Worm (Caenorhabditis elegans) whole organism, L4 larva: ENCODE results near the gene F23H11.2.

ENCODE experiments used
- T26A8.4 ChIP-seq: fragments of 200-800 bp; sonication (Bioruptor generic); IDR thresholded peaks from 2 replicates; pipeline ENCODE4 v1.3.6; 2022; ENCODE audit warnings: missing genetic modification characterization, missing compliant biosample characterization
- Y75B8A.6 ChIP-seq: fragments of 200-800 bp; sonication (Bioruptor generic); IDR thresholded peaks from 2 replicates; pipeline ENCODE4 v1.3.6; 2022; ENCODE audit warnings: missing genetic modification reagents, missing genetic modification characterization, missing compliant biosample characterization
- aha-1 ChIP-seq: fragments of 150-350 bp; peaks from one replicate; lab custom pipeline; 2014; ENCODE audit warnings: missing biosample characterization, missing genetic modification characterization
- ceh-82 ChIP-seq: sonication (generic microtip); optimal IDR thresholded peaks from 2 replicates; lab custom pipeline; 2017; ENCODE audit warnings: missing biosample characterization, missing genetic modification characterization
- daf-19 ChIP-seq: fragments of 200-800 bp; sonication (Bioruptor generic); conservative IDR thresholded peaks from 2 replicates; pipeline ENCODE4 v1.3.6; 2022; ENCODE audit warnings: missing genetic modification characterization, missing compliant biosample characterization
- dmd-8 ChIP-seq: fragments of 200-800 bp; sonication (Bioruptor generic); IDR thresholded peaks from 2 replicates; pipeline ENCODE4 v1.3.6; 2022; ENCODE audit warnings: missing genetic modification characterization, missing compliant biosample characterization
- duxl-1 ChIP-seq: sonication (generic microtip); optimal IDR thresholded peaks from 2 replicates; lab custom pipeline; 2016; ENCODE audit warnings: mild to moderate bottlenecking, missing genetic modification characterization, moderate library complexity, missing compliant biosample characterization; ENCODE audit not compliant: poor library complexity
- egl-43 ChIP-seq: fragments of 200-800 bp; sonication (Bioruptor generic); IDR thresholded peaks from 2 replicates; pipeline ENCODE4 v1.3.6; 2022; ENCODE audit warnings: missing genetic modification reagents, missing genetic modification characterization, missing compliant biosample characterization
- hlh-30 ChIP-seq: sonication (generic microtip); optimal IDR thresholded peaks from 2 replicates; lab custom pipeline; 2017; ENCODE audit warnings: antibody characterized with exemption, mild to moderate bottlenecking, missing genetic modification characterization, missing compliant biosample characterization; ENCODE audit not compliant: insufficient read depth
- lim-7 ChIP-seq: fragments of 200-800 bp; sonication (Bioruptor generic); IDR thresholded peaks from 2 replicates; pipeline ENCODE4 v1.3.6; 2022; ENCODE audit warnings: missing genetic modification characterization, missing compliant biosample characterization
- lin-13 ChIP-seq: fragments of 150-350 bp; optimal IDR thresholded peaks from 2 replicates; lab custom pipeline; 2014; ENCODE audit warnings: missing biosample characterization, missing genetic modification reagents, missing genetic modification characterization
- nhr-25 ChIP-seq: sonication (generic microtip); optimal IDR thresholded peaks from 2 replicates; lab custom pipeline; 2017; ENCODE audit warnings: missing genetic modification characterization, mild to moderate bottlenecking, missing compliant biosample characterization, antibody characterized with exemption, moderate library complexity, borderline replicate concordance; ENCODE audit not compliant: insufficient read depth
- nhr-6 ChIP-seq: fragments of 150-350 bp; optimal IDR thresholded peaks from 2 replicates; lab custom pipeline; 2014; ENCODE audit warnings: missing biosample characterization, missing genetic modification characterization
- pha-4 ChIP-seq, 2 experiments: fragments of 150-350 bp in 1 of 2; fragments of 200-800 bp in 1 of 2; sonication (Bioruptor generic) in 1 of 2; IDR thresholded peaks in 1 of 2; optimal IDR thresholded peaks in 1 of 2; 2 replicates each; pipeline versions ENCODE4 v1.3.6 to Lab custom; 2014 to 2022; ENCODE audit warnings: missing genetic modification characterization in 2 of 2, missing genetic modification reagents in 2 of 2, missing biosample characterization in 1 of 2, missing compliant biosample characterization in 1 of 2
- saeg-2 ChIP-seq: fragments of 200-800 bp; sonication (Bioruptor generic); IDR thresholded peaks from 2 replicates; pipeline ENCODE4 v1.3.6; 2022; ENCODE audit warnings: missing genetic modification reagents, missing genetic modification characterization, missing compliant biosample characterization
- snpc-4 ChIP-seq: fragments of 150-350 bp; optimal IDR thresholded peaks from 2 replicates; lab custom pipeline; 2014; ENCODE audit warnings: missing biosample characterization, missing genetic modification characterization
- spr-1 ChIP-seq: sonication (generic microtip); optimal IDR thresholded peaks from 2 replicates; lab custom pipeline; 2016; ENCODE audit warnings: mild to moderate bottlenecking, missing genetic modification characterization, missing compliant biosample characterization
- tag-97 ChIP-seq: fragments of 200-800 bp; sonication (Bioruptor generic); IDR thresholded peaks from 2 replicates; pipeline ENCODE4 v1.3.6; 2022; ENCODE audit warnings: missing genetic modification characterization, missing compliant biosample characterization
- unc-130 ChIP-seq: sonication (generic microtip); optimal IDR thresholded peaks from 2 replicates; lab custom pipeline; 2016; ENCODE audit warnings: missing genetic modification reagents, missing genetic modification characterization, missing compliant biosample characterization
- zag-1 ChIP-seq: fragments of 150-350 bp; optimal IDR thresholded peaks from 2 replicates; lab custom pipeline; 2014; ENCODE audit warnings: missing biosample characterization, missing genetic modification characterization
- zfp-2 ChIP-seq: sonication (generic microtip); optimal IDR thresholded peaks from 2 replicates; lab custom pipeline; 2016; ENCODE audit warnings: mild to moderate bottlenecking, missing genetic modification characterization, missing compliant biosample characterization

The F23H11.2 gene

ce11 chrIII:946250-946725 lies 50.7 kb downstream of the F23H11.2 start, which contains the start of gene fbxa-60 (continued):
- no peak for TF ChIP-seq saeg-2 (GFP tag; lab: Robert Waterston, UW)
- no peak for TF ChIP-seq spr-1 (tag; lab: Kevin White, UChicago)
- no peak for TF ChIP-seq snpc-4 (tag; lab: Kevin White, UChicago)
- TF ChIP-seq lim-7: no peak
- no peak for TF ChIP-seq daf-19 (GFP tag; lab: Robert Waterston, UW)
- no peak for TF ChIP-seq Y75B8A.6 (GFP tag; lab: Robert Waterston, UW)
- no peak for TF ChIP-seq lin-13 (GFP tag; lab: Kevin White, UChicago)
- no peak for TF ChIP-seq tag-97
- no peak for TF ChIP-seq unc-130 (GFP tag; lab: Kevin White, UChicago)
- TF ChIP-seq zfp-2: no peak
- TF ChIP-seq dmd-8 (GFP tag; lab: Robert Waterston, UW): no peak
- TF ChIP-seq nhr-25 (tag; lab: Kevin White, UChicago): no peak
- no peak for TF ChIP-seq pha-4 (GFP tag; IDR thresholded peaks at IDR 0.05; lab: Robert Waterston, UW)
- no peak for TF ChIP-seq pha-4 (tag; optimal IDR thresholded peaks at IDR 0.05; lab: Kevin White, UChicago)
- no peak for TF ChIP-seq zag-1 (tag; lab: Kevin White, UChicago)
- no peak for TF ChIP-seq aha-1 (tag; lab: Kevin White, UChicago)
- TF ChIP-seq nhr-6 (tag; lab: Kevin White, UChicago): no peak
- TF ChIP-seq hlh-30: peak; percentile 16
- no peak for TF ChIP-seq egl-43 (GFP tag; lab: Robert Waterston, UW)
- no peak for TF ChIP-seq ceh-82 (tag; lab: Kevin White, UChicago)
- no peak for TF ChIP-seq duxl-1 (tag; lab: Kevin White, UChicago)
- TF ChIP-seq T26A8.4 (GFP tag; lab: Robert Waterston, UW): no peak
- TF ChIP-seq, all 104 proteins: peak for 13
